Worm (Caenorhabditis elegans): ENCODE results near the gene dhs-22.

ce11 chrV:14447240-14447763, 26.1 kb upstream of the dhs-22 start, which contains the start of the genes dlat-1 and fntb-1:
- TF ChIP-seq jun-1 (tag; optimal IDR thresholded peaks at IDR 0.05) (no peak), ama-1 (optimal IDR thresholded peaks at IDR 0.05) (peak; percentile 31), skn-1 (tag; optimal IDR thresholded peaks at IDR 0.05) (no peak), nhr-77 (tag; optimal IDR thresholded peaks at IDR 0.05) (no peak), mdl-1 (tag; optimal IDR thresholded peaks at IDR 0.05) (no peak), snu-23 (GFP tag; optimal IDR thresholded peaks at IDR 0.05) (peak; percentile 18)
